Fruit fly (Drosophila melanogaster) whole organism, embryonic: ENCODE results near the gene CG9886.

Source experiments
- CG10147 ChIP-seq: fragments of 200-800 bp; sonication (Bioruptor generic); optimal IDR thresholded peaks from 2 replicates; lab custom pipeline; 2019; ENCODE audit warnings: missing biosample characterization, mild to moderate bottlenecking, missing genetic modification characterization, moderate library complexity
- CG10209 ChIP-seq: fragments of 200-800 bp; sonication (Bioruptor generic); optimal IDR thresholded peaks from 3 replicates; lab custom pipeline; 2017; ENCODE audit warnings: missing biosample characterization, mild to moderate bottlenecking, missing genetic modification characterization, missing genetic modification reagents
- CG10654 ChIP-seq: fragments of 200-800 bp; sonication (Bioruptor generic); optimal IDR thresholded peaks from 2 replicates; lab custom pipeline; 2016; ENCODE audit warnings: missing biosample characterization, missing genetic modification characterization
- CG12071 ChIP-seq: fragments of 200-800 bp; sonication (Bioruptor generic); optimal IDR thresholded peaks from 3 replicates; lab custom pipeline; 2018; ENCODE audit warnings: missing biosample characterization, mild to moderate bottlenecking, missing genetic modification characterization
- CG12104 ChIP-seq: fragments of 200-800 bp; sonication (Bioruptor generic); optimal IDR thresholded peaks from 3 replicates; lab custom pipeline; 2016; ENCODE audit warnings: missing biosample characterization, missing genetic modification characterization
- CG12219 ChIP-seq: fragments of 200-800 bp; sonication (Bioruptor generic); optimal IDR thresholded peaks from 3 replicates; lab custom pipeline; 2018; ENCODE audit warnings: missing biosample characterization, mild to moderate bottlenecking, missing genetic modification characterization
- CG15269 ChIP-seq: fragments of 200-800 bp; sonication (Bioruptor generic); optimal IDR thresholded peaks from 2 replicates; lab custom pipeline; 2018; ENCODE audit warnings: missing biosample characterization, mild to moderate bottlenecking, missing genetic modification characterization, moderate library complexity
- CG15479 ChIP-seq: fragments of 200-800 bp; sonication (Bioruptor generic); optimal IDR thresholded peaks from 3 replicates; lab custom pipeline; 2019; ENCODE audit warnings: missing biosample characterization, mild to moderate bottlenecking, missing genetic modification characterization, moderate library complexity
- CG15696 ChIP-seq: fragments of 200-800 bp; sonication (Bioruptor generic); optimal IDR thresholded peaks from 2 replicates; lab custom pipeline; 2019; ENCODE audit warnings: missing biosample characterization, mild to moderate bottlenecking, missing genetic modification characterization, moderate library complexity
- CG17912 ChIP-seq: fragments of 200-800 bp; sonication (Bioruptor generic); optimal IDR thresholded peaks from 2 replicates; lab custom pipeline; 2018; ENCODE audit warnings: missing biosample characterization, mild to moderate bottlenecking, missing genetic modification characterization
- CG18764 ChIP-seq: fragments of 200-800 bp; sonication (Bioruptor generic); optimal IDR thresholded peaks from 3 replicates; lab custom pipeline; 2016; ENCODE audit warnings: missing biosample characterization, missing genetic modification characterization
- CG2199 ChIP-seq: fragments of 200-800 bp; sonication (Bioruptor generic); IDR thresholded peaks from 3 replicates; pipeline ENCODE4 v1.3.6; 2022; ENCODE audit warnings: missing biosample characterization, missing genetic modification characterization
- CG31388 ChIP-seq: fragments of 200-800 bp; sonication (Bioruptor generic); optimal IDR thresholded peaks from 2 replicates; lab custom pipeline; 2016; ENCODE audit warnings: missing biosample characterization, missing genetic modification characterization
- CG4404 ChIP-seq: fragments of 200-800 bp; sonication (Bioruptor generic); IDR thresholded peaks from 2 replicates; pipeline ENCODE4 v1.3.6; 2022; ENCODE audit warnings: missing biosample characterization, missing genetic modification characterization
- CG4730 ChIP-seq: fragments of 200-800 bp; sonication (Bioruptor generic); IDR thresholded peaks from 2 replicates; pipeline ENCODE4 v1.3.6; 2022; ENCODE audit warnings: missing biosample characterization, missing genetic modification characterization
- CG6683 ChIP-seq: fragments of 200-800 bp; sonication (Bioruptor generic); optimal IDR thresholded peaks from 2 replicates; lab custom pipeline; 2017; ENCODE audit warnings: missing biosample characterization, mild to moderate bottlenecking, missing genetic modification characterization, missing genetic modification reagents
- CG6689 ChIP-seq: fragments of 200-800 bp; sonication (Bioruptor generic); IDR thresholded peaks from 2 replicates; pipeline ENCODE4 v1.3.6; 2022; ENCODE audit warnings: missing biosample characterization, missing genetic modification characterization
- CG6765 ChIP-seq: fragments of 200-800 bp; sonication (Bioruptor generic); optimal IDR thresholded peaks from 3 replicates; lab custom pipeline; 2017; ENCODE audit warnings: missing biosample characterization, mild to moderate bottlenecking, missing genetic modification characterization
- CG7839 ChIP-seq: fragments of 200-800 bp; sonication (Bioruptor generic); optimal IDR thresholded peaks from 3 replicates; lab custom pipeline; 2018; ENCODE audit warnings: missing biosample characterization, mild to moderate bottlenecking, missing genetic modification characterization, moderate library complexity
- CG7963 ChIP-seq: fragments of 200-800 bp; sonication (Bioruptor generic); IDR thresholded peaks from 3 replicates; pipeline ENCODE4 v1.3.6; 2022; ENCODE audit warnings: missing biosample characterization, missing genetic modification characterization; ENCODE audit not compliant: partially characterized antibody
- CG9727 ChIP-seq: fragments of 200-800 bp; sonication (Bioruptor generic); optimal IDR thresholded peaks from 3 replicates; lab custom pipeline; 2017; ENCODE audit warnings: missing biosample characterization, mild to moderate bottlenecking, missing genetic modification characterization
- Chrac-16 ChIP-seq: fragments of 200-800 bp; sonication (Bioruptor generic); optimal IDR thresholded peaks from 3 replicates; lab custom pipeline; 2016; ENCODE audit warnings: missing biosample characterization, missing genetic modification characterization
- Dad ChIP-seq: fragments of 200-800 bp; sonication (Bioruptor generic); optimal IDR thresholded peaks from 3 replicates; lab custom pipeline; 2016; ENCODE audit warnings: missing biosample characterization, missing genetic modification characterization
- Dip3 ChIP-seq: fragments of 200-800 bp; sonication (Bioruptor generic); optimal IDR thresholded peaks from 3 replicates; lab custom pipeline; 2016; ENCODE audit warnings: missing biosample characterization, missing genetic modification characterization
- Dp ChIP-seq: fragments of 200-800 bp; sonication (Bioruptor generic); optimal IDR thresholded peaks from 2 replicates; lab custom pipeline; 2018; ENCODE audit warnings: missing biosample characterization, mild to moderate bottlenecking, missing genetic modification characterization, moderate library complexity
- Ets65A ChIP-seq: fragments of 200-800 bp; sonication (Bioruptor generic); peaks from one replicate; lab custom pipeline; 2016; ENCODE audit warnings: missing biosample characterization, missing genetic modification characterization
- Hr39 ChIP-seq: fragments of >200 bp; optimal IDR thresholded peaks from 2 replicates; lab custom pipeline; 2017
- MESR4 ChIP-seq: fragments of 200-800 bp; sonication (Bioruptor generic); optimal IDR thresholded peaks from 2 replicates; lab custom pipeline; 2018; ENCODE audit warnings: missing biosample characterization, mild to moderate bottlenecking, missing genetic modification characterization, moderate library complexity
- NfI ChIP-seq: fragments of 200-800 bp; sonication (Bioruptor generic); optimal IDR thresholded peaks from 3 replicates; lab custom pipeline; 2018; ENCODE audit warnings: missing biosample characterization, mild to moderate bottlenecking, missing genetic modification characterization, moderate library complexity
- Sox100B ChIP-seq: fragments of 200-800 bp; sonication (Bioruptor generic); optimal IDR thresholded peaks from 3 replicates; lab custom pipeline; 2018; ENCODE audit warnings: missing biosample characterization, mild to moderate bottlenecking, missing genetic modification characterization
- abd-A ChIP-seq: fragments of 200-800 bp; sonication (Bioruptor generic); optimal IDR thresholded peaks from 3 replicates; lab custom pipeline; 2019; ENCODE audit warnings: missing biosample characterization, mild to moderate bottlenecking, missing genetic modification characterization, moderate library complexity
- bsh ChIP-seq, 2 experiments: fragments of 200-800 bp; sonication (Bioruptor generic); optimal IDR thresholded peaks; 2 replicates each; lab custom pipeline; 2017 to 2018; ENCODE audit warnings: mild to moderate bottlenecking in 2 of 2, missing biosample characterization in 2 of 2, missing genetic modification characterization in 2 of 2, moderate library complexity in 1 of 2
- cato ChIP-seq: fragments of 200-800 bp; sonication (Bioruptor generic); optimal IDR thresholded peaks from 2 replicates; lab custom pipeline; 2016; ENCODE audit warnings: missing biosample characterization, missing genetic modification characterization, borderline replicate concordance
- chif ChIP-seq, 2 experiments: fragments of 200-800 bp; sonication (Bioruptor generic); optimal IDR thresholded peaks; 3 replicates each; lab custom pipeline; 2016; ENCODE audit warnings: missing biosample characterization in 2 of 2, missing genetic modification characterization in 2 of 2
- crp ChIP-seq, 2 experiments: fragments of 200-800 bp; sonication (Bioruptor generic); optimal IDR thresholded peaks; 2 replicates in 1 of 2; 3 replicates in 1 of 2; lab custom pipeline; 2017; ENCODE audit warnings: missing biosample characterization in 2 of 2, missing genetic modification characterization in 2 of 2, mild to moderate bottlenecking in 1 of 2, moderate library complexity in 1 of 2
- dan ChIP-seq: fragments of 200-800 bp; sonication (Bioruptor generic); IDR thresholded peaks from 2 replicates; pipeline ENCODE4 v1.3.6; 2022; ENCODE audit warnings: missing biosample characterization, missing genetic modification characterization
- exex ChIP-seq: fragments of 200-800 bp; sonication (Bioruptor generic); optimal IDR thresholded peaks from 4 replicates; lab custom pipeline; 2018; ENCODE audit warnings: missing biosample characterization, mild to moderate bottlenecking, missing genetic modification characterization, moderate library complexity
- kni ChIP-seq: fragments of 200-800 bp; sonication (Bioruptor generic); optimal IDR thresholded peaks from 3 replicates; lab custom pipeline; 2017; ENCODE audit warnings: mild to moderate bottlenecking, missing biosample characterization, missing genetic modification reagents, missing genetic modification characterization
- lbe ChIP-seq: fragments of 200-800 bp; sonication (Bioruptor generic); optimal IDR thresholded peaks from 2 replicates; lab custom pipeline; 2016; ENCODE audit warnings: missing biosample characterization, mild to moderate bottlenecking, missing genetic modification characterization
- onecut ChIP-seq: fragments of 200-800 bp; sonication (Bioruptor generic); IDR thresholded peaks from 2 replicates; pipeline ENCODE4 v1.3.6; 2022; ENCODE audit warnings: missing biosample characterization, missing genetic modification characterization
- pho ChIP-seq: fragments of 200-800 bp; sonication (Bioruptor generic); optimal IDR thresholded peaks from 2 replicates; lab custom pipeline; 2016; ENCODE audit warnings: missing biosample characterization, missing genetic modification characterization
- pita ChIP-seq: fragments of 200-800 bp; sonication (Bioruptor generic); optimal IDR thresholded peaks from 2 replicates; lab custom pipeline; 2017; ENCODE audit warnings: missing biosample characterization, mild to moderate bottlenecking, missing genetic modification characterization
- pros ChIP-seq: fragments of 200-800 bp; sonication (Bioruptor generic); optimal IDR thresholded peaks from 3 replicates; lab custom pipeline; 2019; ENCODE audit warnings: missing biosample characterization, mild to moderate bottlenecking, missing genetic modification characterization, moderate library complexity
- ranshi ChIP-seq: fragments of 200-800 bp; sonication (Bioruptor generic); IDR thresholded peaks from 2 replicates; pipeline ENCODE4 v1.3.6; 2022; ENCODE audit warnings: missing biosample characterization, missing genetic modification characterization
- schlank ChIP-seq: fragments of 200-800 bp; sonication (Bioruptor generic); optimal IDR thresholded peaks from 2 replicates; lab custom pipeline; 2018; ENCODE audit warnings: missing biosample characterization, mild to moderate bottlenecking, missing genetic modification characterization
- sens-2 ChIP-seq: fragments of 200-800 bp; sonication (Bioruptor generic); IDR thresholded peaks from 2 replicates; pipeline ENCODE4 v1.3.6; 2022; ENCODE audit warnings: missing biosample characterization, missing genetic modification characterization
- sim ChIP-seq: fragments of 200-800 bp; sonication (Bioruptor generic); IDR thresholded peaks from 2 replicates; pipeline ENCODE4 v1.3.6; 2022; ENCODE audit warnings: missing biosample characterization, missing genetic modification characterization
- sqz ChIP-seq: fragments of 200-800 bp; sonication (Bioruptor generic); optimal IDR thresholded peaks from 3 replicates; lab custom pipeline; 2018; ENCODE audit warnings: missing biosample characterization, mild to moderate bottlenecking, missing genetic modification characterization
- sr ChIP-seq: fragments of 200-800 bp; sonication (Bioruptor generic); IDR thresholded peaks from 3 replicates; pipeline ENCODE4 v1.3.6; 2022; ENCODE audit warnings: missing biosample characterization, missing genetic modification characterization
- twi ChIP-seq: fragments of 200-800 bp; optimal IDR thresholded peaks from 2 replicates; lab custom pipeline; 2019; ENCODE audit warnings: missing biosample characterization, mild to moderate bottlenecking, missing genetic modification characterization, moderate library complexity

Gene CG9886

DNA sequence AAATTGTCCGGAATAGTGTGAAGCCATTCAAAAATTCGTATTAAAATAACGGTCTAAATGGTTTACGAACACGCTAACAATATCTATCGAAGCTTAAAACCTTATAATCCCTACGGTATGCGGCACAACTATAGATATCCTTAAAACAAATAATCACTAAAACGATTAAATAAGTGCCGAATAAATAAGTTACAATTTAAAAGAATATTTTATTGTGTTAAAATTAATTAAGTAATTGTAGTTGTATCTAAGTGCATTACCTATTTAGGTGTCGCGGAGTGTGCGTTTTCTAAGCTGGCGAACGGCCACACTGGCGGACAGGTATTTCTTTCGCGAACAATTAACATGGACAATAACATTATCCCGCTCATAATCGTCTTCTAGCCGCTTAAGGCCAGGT is 39.8 kb upstream of the CG9886 start, which contains the start of gene Eogt (continued):
- peak; percentile 93 for TF ChIP-seq Chrac-16
- TF ChIP-seq CG15269 (tag; lab: Kevin White, UChicago): peak; percentile 94
- TF ChIP-seq onecut (GFP tag; lab: Robert Waterston, UW): peak; percentile 90
- no peak for TF ChIP-seq sqz (GFP tag; lab: Kevin White, UChicago)
- peak; percentile 84 for TF ChIP-seq CG12104 (GFP tag; lab: Kevin White, UChicago)
- peak; percentile 76 for TF ChIP-seq pho
- peak; percentile 79 for TF ChIP-seq Sox100B (GFP tag; lab: Kevin White, UChicago)
- peak; percentile 82 for TF ChIP-seq CG10654
- peak; percentile 97 for TF ChIP-seq ranshi (GFP tag; lab: Robert Waterston, UW)
- peak; percentile 82 for TF ChIP-seq CG18764 (GFP tag; lab: Kevin White, UChicago)
- peak; percentile 78 for TF ChIP-seq schlank (tag; lab: Kevin White, UChicago)
- TF ChIP-seq Dad (GFP tag; lab: Kevin White, UChicago): peak; percentile 39
- TF ChIP-seq CG9727 (GFP tag; lab: Kevin White, UChicago): peak; percentile 93
- TF ChIP-seq CG6689 (GFP tag; lab: Robert Waterston, UW): peak; percentile 97
- TF ChIP-seq Dip3: peak; percentile 70
- TF ChIP-seq kni (GFP tag; lab: Kevin White, UChicago): peak; percentile 43
- TF ChIP-seq dan (GFP tag; lab: Robert Waterston, UW): peak; percentile 89
- no peak for TF ChIP-seq pros
- TF ChIP-seq Dp: peak; percentile 28
- TF ChIP-seq CG6683 (GFP tag; lab: Kevin White, UChicago): peak; percentile 68
- no peak for TF ChIP-seq CG7963 (GFP tag; lab: Robert Waterston, UW)
- peak; percentile 43 for TF ChIP-seq CG6765 (GFP tag; lab: Kevin White, UChicago)
- peak in 1 of 2 experiments; percentile 64 for TF ChIP-seq crp (GFP tag; optimal IDR thresholded peaks at IDR 0.05; lab: Kevin White, UChicago)
- peak; percentile 82; the same call in 2 of the 3 replicates for TF ChIP-seq sr (GFP tag; lab: Robert Waterston, UW)
- peak; percentile 64 for TF ChIP-seq pita (GFP tag; lab: Kevin White, UChicago)
- TF ChIP-seq cato (GFP tag; lab: Kevin White, UChicago): peak; percentile 87
- peak; percentile 96 for TF ChIP-seq CG4404 (GFP tag; lab: Robert Waterston, UW)
- TF ChIP-seq CG4730 (GFP tag; lab: Robert Waterston, UW): peak; percentile 95
- peak; percentile 27 for TF ChIP-seq CG15479 (GFP tag; lab: Kevin White, UChicago)
- no peak for TF ChIP-seq Hr39 (lab: Kevin White, UChicago)
- peak; percentile 92 for TF ChIP-seq CG15696 (tag; lab: Kevin White, UChicago)
- TF ChIP-seq CG2199 (GFP tag; lab: Robert Waterston, UW): peak; percentile 96
- peak; percentile 88 for TF ChIP-seq CG12219 (GFP tag; lab: Kevin White, UChicago)
- peak; percentile 95 for TF ChIP-seq sens-2
- peak; percentile 67 for TF ChIP-seq CG31388 (GFP tag; lab: Kevin White, UChicago)
- TF ChIP-seq CG17912 (GFP tag; lab: Kevin White, UChicago): peak; percentile 55
- peak; percentile 45 for TF ChIP-seq exex (tag; lab: Kevin White, UChicago)
- no peak for TF ChIP-seq MESR4 (GFP tag; lab: Kevin White, UChicago)
- peak; percentile 96 for TF ChIP-seq CG7839 (tag; lab: Kevin White, UChicago)
- peak; percentile 91 for TF ChIP-seq NfI (GFP tag; lab: Kevin White, UChicago)
- peak; percentile 96 for TF ChIP-seq Ets65A (GFP tag; lab: Kevin White, UChicago)
- TF ChIP-seq bsh (GFP tag; optimal IDR thresholded peaks at IDR 0.05; lab: Kevin White, UChicago): peak in 1 of 2 experiments; percentile 96
- peak; percentile 92 for TF ChIP-seq sim (GFP tag; lab: Robert Waterston, UW)
- peak; percentile 76 for TF ChIP-seq abd-A
- peak; percentile 85 for TF ChIP-seq CG10147 (GFP tag; lab: Kevin White, UChicago)
- TF ChIP-seq CG10209: peak; percentile 94
- peak; percentile 90 for TF ChIP-seq lbe (GFP tag; lab: Kevin White, UChicago)
- TF ChIP-seq chif (GFP tag; optimal IDR thresholded peaks at IDR 0.05; lab: Kevin White, UChicago): peak; percentile 69 to 90
- TF ChIP-seq twi (tag; lab: Kevin White, UChicago): peak; percentile 90
- TF ChIP-seq CG12071 (GFP tag; lab: Kevin White, UChicago): peak; percentile 56
